Fruit fly (Drosophila melanogaster) whole organism, embryonic: ENCODE data around the gene CG34313.

ENCODE experiments used
- Aef1 ChIP-seq: fragments of 200-800 bp; sonication (Bioruptor generic); IDR thresholded peaks from 3 replicates; pipeline ENCODE4 v1.3.6; 2022; ENCODE audit warnings: missing biosample characterization, missing genetic modification characterization
- Atf6 ChIP-seq: fragments of 200-800 bp; sonication (Bioruptor generic); IDR thresholded peaks from 2 replicates; pipeline ENCODE4 v1.3.6; 2022; ENCODE audit warnings: missing biosample characterization, missing genetic modification characterization
- CG10147 ChIP-seq: fragments of 200-800 bp; sonication (Bioruptor generic); optimal IDR thresholded peaks from 2 replicates; lab custom pipeline; 2019; ENCODE audit warnings: missing biosample characterization, mild to moderate bottlenecking, missing genetic modification characterization, moderate library complexity
- CG10274 ChIP-seq: fragments of 200-800 bp; sonication (Bioruptor generic); optimal IDR thresholded peaks from 3 replicates; lab custom pipeline; 2017; ENCODE audit warnings: missing biosample characterization, mild to moderate bottlenecking, missing genetic modification characterization
- CG10462 ChIP-seq: fragments of 200-800 bp; sonication (Bioruptor generic); optimal IDR thresholded peaks from 2 replicates; lab custom pipeline; 2016; ENCODE audit warnings: missing biosample characterization, missing genetic modification characterization
- CG13894 ChIP-seq: fragments of 200-800 bp; sonication (Bioruptor generic); optimal IDR thresholded peaks from 3 replicates; lab custom pipeline; 2018; ENCODE audit warnings: missing biosample characterization, mild to moderate bottlenecking, missing genetic modification characterization, moderate library complexity
- CG14441 ChIP-seq: fragments of 200-800 bp; sonication (Bioruptor generic); IDR thresholded peaks from 2 replicates; pipeline ENCODE4 v1.3.6; 2022; ENCODE audit warnings: missing biosample characterization, missing genetic modification characterization
- CG15601 ChIP-seq: fragments of 200-800 bp; sonication (Bioruptor generic); optimal IDR thresholded peaks from 3 replicates; lab custom pipeline; 2019; ENCODE audit warnings: missing biosample characterization, mild to moderate bottlenecking, missing genetic modification characterization, moderate library complexity
- CG17186 ChIP-seq: fragments of 200-800 bp; sonication (Bioruptor generic); optimal IDR thresholded peaks from 3 replicates; lab custom pipeline; 2017; ENCODE audit warnings: missing biosample characterization, missing genetic modification reagents, missing genetic modification characterization
- CG17385 ChIP-seq: fragments of 200-800 bp; sonication (Bioruptor generic); optimal IDR thresholded peaks from 3 replicates; lab custom pipeline; 2018; ENCODE audit warnings: missing biosample characterization, mild to moderate bottlenecking, missing genetic modification characterization
- CG2875 ChIP-seq: fragments of 200-800 bp; sonication (Bioruptor generic); optimal IDR thresholded peaks from 2 replicates; lab custom pipeline; 2017; ENCODE audit warnings: missing biosample characterization, mild to moderate bottlenecking, missing genetic modification characterization, missing genetic modification reagents
- CG31224 ChIP-seq: fragments of 200-800 bp; sonication (Bioruptor generic); IDR thresholded peaks from 2 replicates; pipeline ENCODE4 v1.3.6; 2022; ENCODE audit warnings: missing biosample characterization, missing genetic modification characterization
- CG32772 ChIP-seq: fragments of 200-800 bp; sonication (Bioruptor generic); IDR thresholded peaks from 2 replicates; pipeline ENCODE4 v1.3.6; 2022; ENCODE audit warnings: missing biosample characterization, missing genetic modification characterization
- CG3281 ChIP-seq: fragments of 200-800 bp; sonication (Bioruptor generic); optimal IDR thresholded peaks from 3 replicates; lab custom pipeline; 2017; ENCODE audit warnings: missing biosample characterization, mild to moderate bottlenecking, missing genetic modification characterization
- CG34422 ChIP-seq: fragments of 200-800 bp; sonication (Bioruptor generic); IDR thresholded peaks from 3 replicates; pipeline ENCODE4 v1.3.6; 2022; ENCODE audit warnings: missing biosample characterization, missing genetic modification characterization
- CG3838 ChIP-seq: fragments of 200-800 bp; sonication (Bioruptor generic); optimal IDR thresholded peaks from 3 replicates; lab custom pipeline; 2016; ENCODE audit warnings: missing biosample characterization, missing genetic modification characterization
- CG3847 ChIP-seq: fragments of 200-800 bp; sonication (Bioruptor generic); IDR thresholded peaks from 2 replicates; pipeline ENCODE4 v1.3.6; 2022; ENCODE audit warnings: missing biosample characterization, missing genetic modification characterization
- CG4617 ChIP-seq: fragments of 200-800 bp; sonication (Bioruptor generic); optimal IDR thresholded peaks from 3 replicates; lab custom pipeline; 2016; ENCODE audit warnings: missing biosample characterization, missing genetic modification characterization, borderline replicate concordance
- CG4820 ChIP-seq: fragments of 200-800 bp; sonication (Bioruptor generic); optimal IDR thresholded peaks from 3 replicates; lab custom pipeline; 2016; ENCODE audit warnings: missing biosample characterization, missing genetic modification characterization
- CG6813 ChIP-seq: fragments of 200-800 bp; sonication (Bioruptor generic); optimal IDR thresholded peaks from 2 replicates; lab custom pipeline; 2017; ENCODE audit warnings: missing biosample characterization, missing genetic modification characterization, mild to moderate bottlenecking, moderate library complexity, missing genetic modification reagents
- CG7357 ChIP-seq: fragments of 200-800 bp; sonication (Bioruptor generic); IDR thresholded peaks from 3 replicates; pipeline ENCODE4 v1.3.6; 2022; ENCODE audit warnings: missing biosample characterization, missing genetic modification characterization
- CG7963 ChIP-seq: fragments of 200-800 bp; sonication (Bioruptor generic); IDR thresholded peaks from 3 replicates; pipeline ENCODE4 v1.3.6; 2022; ENCODE audit warnings: missing biosample characterization, missing genetic modification characterization; ENCODE audit not compliant: partially characterized antibody
- CG8290 ChIP-seq, 3 experiments: fragments of 200-800 bp; sonication (Bioruptor generic); optimal IDR thresholded peaks; 2 replicates each; lab custom pipeline; 2016 to 2019; ENCODE audit warnings: missing biosample characterization in 3 of 3, missing genetic modification characterization in 3 of 3, mild to moderate bottlenecking in 2 of 3, moderate library complexity in 1 of 3
- CTCF ChIP-seq: fragments of 200-800 bp; sonication (Bioruptor generic); optimal IDR thresholded peaks from 2 replicates; lab custom pipeline; 2017; ENCODE audit warnings: missing biosample characterization, mild to moderate bottlenecking, missing genetic modification characterization, moderate library complexity
- D19A ChIP-seq: fragments of 200-800 bp; optimal IDR thresholded peaks from 3 replicates; lab custom pipeline; 2019; ENCODE audit warnings: missing biosample characterization, mild to moderate bottlenecking, missing genetic modification characterization, moderate library complexity
- Doc3 ChIP-seq: fragments of 200-800 bp; sonication (Bioruptor generic); IDR thresholded peaks from 3 replicates; pipeline ENCODE4 v1.3.6; 2022; ENCODE audit warnings: missing biosample characterization, missing genetic modification characterization; ENCODE audit not compliant: partially characterized antibody
- Ets97D ChIP-seq: fragments of 200-800 bp; sonication (Bioruptor generic); optimal IDR thresholded peaks from 3 replicates; lab custom pipeline; 2016; ENCODE audit warnings: missing biosample characterization, missing genetic modification characterization
- Hmr ChIP-seq: fragments of 200-800 bp; sonication (Bioruptor generic); optimal IDR thresholded peaks from 3 replicates; lab custom pipeline; 2017; ENCODE audit warnings: mild to moderate bottlenecking, missing biosample characterization, missing genetic modification reagents, missing genetic modification characterization
- NC2β ChIP-seq: fragments of 200-800 bp; sonication (Bioruptor generic); optimal IDR thresholded peaks from 2 replicates; lab custom pipeline; 2016; ENCODE audit warnings: missing biosample characterization, missing genetic modification characterization
- NK7.1 ChIP-seq: fragments of 200-800 bp; sonication (Bioruptor generic); optimal IDR thresholded peaks from 3 replicates; lab custom pipeline; 2016; ENCODE audit warnings: missing biosample characterization, missing genetic modification characterization
- Poxn ChIP-seq: fragments of 200-800 bp; sonication (Bioruptor generic); IDR thresholded peaks from 2 replicates; pipeline ENCODE4 v1.3.6; 2022; ENCODE audit warnings: missing biosample characterization, missing genetic modification characterization
- Xrp1 ChIP-seq: fragments of 200-800 bp; sonication (Bioruptor generic); IDR thresholded peaks from 2 replicates; pipeline ENCODE4 v1.3.6; 2022; ENCODE audit warnings: missing biosample characterization, missing genetic modification characterization
- YL-1 ChIP-seq: fragments of 200-800 bp; sonication (Bioruptor generic); optimal IDR thresholded peaks from 3 replicates; lab custom pipeline; 2017; ENCODE audit warnings: missing biosample characterization, mild to moderate bottlenecking, missing genetic modification characterization
- bcd ChIP-seq: fragments of 200-800 bp; sonication (Bioruptor generic); optimal IDR thresholded peaks from 2 replicates; lab custom pipeline; 2017; ENCODE audit warnings: missing biosample characterization, mild to moderate bottlenecking, missing genetic modification characterization
- btn ChIP-seq: fragments of 200-800 bp; sonication (Bioruptor generic); optimal IDR thresholded peaks from 2 replicates; lab custom pipeline; 2016; ENCODE audit warnings: missing biosample characterization, missing genetic modification characterization
- dati ChIP-seq: fragments of 200-800 bp; sonication (Bioruptor generic); IDR thresholded peaks from 2 replicates; pipeline ENCODE4 v1.3.6; 2022; ENCODE audit warnings: missing biosample characterization, missing genetic modification characterization
- dpn ChIP-seq, 2 experiments: fragments of 200-800 bp; sonication (Bioruptor generic); optimal IDR thresholded peaks; 3 replicates each; lab custom pipeline; 2016; ENCODE audit warnings: missing biosample characterization in 2 of 2, missing genetic modification characterization in 2 of 2
- fd102C ChIP-seq: fragments of 200-800 bp; sonication (Bioruptor generic); optimal IDR thresholded peaks from 2 replicates; lab custom pipeline; 2018; ENCODE audit warnings: missing biosample characterization, mild to moderate bottlenecking, missing genetic modification characterization, moderate library complexity
- gt ChIP-seq: fragments of 200-800 bp; sonication (Bioruptor generic); IDR thresholded peaks from 2 replicates; pipeline ENCODE4 v1.3.6; 2022; ENCODE audit warnings: missing biosample characterization, missing genetic modification characterization
- hbn ChIP-seq: fragments of 200-800 bp; sonication (Bioruptor generic); IDR thresholded peaks from 2 replicates; pipeline ENCODE4 v1.3.6; 2022; ENCODE audit warnings: missing biosample characterization, missing genetic modification characterization; ENCODE audit not compliant: partially characterized antibody
- hth ChIP-seq: fragments of >200 bp; optimal IDR thresholded peaks from 2 replicates; lab custom pipeline; 2017; ENCODE audit warnings: inconsistent platforms
- kay ChIP-seq: fragments of 200-800 bp; sonication (Bioruptor generic); optimal IDR thresholded peaks from 2 replicates; lab custom pipeline; 2016; ENCODE audit warnings: missing biosample characterization, missing genetic modification characterization
- lbe ChIP-seq: fragments of 200-800 bp; sonication (Bioruptor generic); optimal IDR thresholded peaks from 2 replicates; lab custom pipeline; 2016; ENCODE audit warnings: missing biosample characterization, mild to moderate bottlenecking, missing genetic modification characterization
- luna ChIP-seq: fragments of 200-800 bp; sonication (Bioruptor generic); optimal IDR thresholded peaks from 2 replicates; lab custom pipeline; 2016; ENCODE audit warnings: missing biosample characterization, missing genetic modification characterization
- maf-S ChIP-seq: fragments of 200-800 bp; sonication (Bioruptor generic); optimal IDR thresholded peaks from 2 replicates; lab custom pipeline; 2016; ENCODE audit warnings: missing biosample characterization, missing genetic modification characterization
- nerfin-2 ChIP-seq: fragments of 200-800 bp; sonication (Bioruptor generic); IDR thresholded peaks from 2 replicates; pipeline ENCODE4 v1.3.6; 2022; ENCODE audit warnings: missing biosample characterization, missing genetic modification characterization; ENCODE audit not compliant: partially characterized antibody
- nmo ChIP-seq: fragments of 200-800 bp; sonication (Bioruptor generic); optimal IDR thresholded peaks from 2 replicates; lab custom pipeline; 2018; ENCODE audit warnings: missing biosample characterization, mild to moderate bottlenecking, missing genetic modification characterization, moderate library complexity
- onecut ChIP-seq: fragments of 200-800 bp; sonication (Bioruptor generic); IDR thresholded peaks from 2 replicates; pipeline ENCODE4 v1.3.6; 2022; ENCODE audit warnings: missing biosample characterization, missing genetic modification characterization
- prd ChIP-seq, 3 experiments: fragments of >200 bp in 2 of 3; fragments of 200-800 bp in 1 of 3; sonication (Bioruptor generic) in 1 of 3; optimal IDR thresholded peaks in 2 of 3; IDR thresholded peaks in 1 of 3; 2 replicates in 2 of 3; 3 replicates in 1 of 3; pipeline versions ENCODE4 v1.3.6 to Lab custom; 2017 to 2022; ENCODE audit warnings: missing biosample characterization in 1 of 3, missing genetic modification characterization in 1 of 3
- sens-2 ChIP-seq: fragments of 200-800 bp; sonication (Bioruptor generic); IDR thresholded peaks from 2 replicates; pipeline ENCODE4 v1.3.6; 2022; ENCODE audit warnings: missing biosample characterization, missing genetic modification characterization
- ttk ChIP-seq: fragments of 200-800 bp; sonication (Bioruptor generic); IDR thresholded peaks from 2 replicates; pipeline ENCODE4 v2.1.2; 2022; ENCODE audit warnings: missing biosample characterization, missing genetic modification characterization
- twi ChIP-seq: fragments of 200-800 bp; optimal IDR thresholded peaks from 2 replicates; lab custom pipeline; 2019; ENCODE audit warnings: missing biosample characterization, mild to moderate bottlenecking, missing genetic modification characterization, moderate library complexity

The CG34313 gene

DNA sequence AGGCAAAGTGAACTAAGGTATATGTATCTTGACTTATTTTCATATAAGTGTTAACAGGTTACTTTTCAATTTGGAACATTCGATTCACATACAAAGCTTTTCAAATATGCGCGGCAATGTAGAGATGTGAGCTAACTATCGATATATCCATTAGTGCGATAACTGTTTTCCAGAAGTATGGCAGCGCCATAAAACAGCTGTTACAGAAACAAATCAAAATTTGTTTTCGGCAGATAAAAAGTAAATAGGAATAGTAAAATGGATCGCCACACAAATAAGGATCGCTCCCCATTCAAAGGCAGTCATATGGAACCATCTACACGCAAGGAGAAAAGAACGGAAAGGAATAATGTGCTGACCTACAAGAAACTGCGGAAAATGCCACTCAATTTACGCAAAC, at the start of gene CG34313, which contains the start of the genes CG32832 and CG31743:
Gene CG34313 (plus strand): TSS at position 230 of the 400 bp plus-strand sequence.
Gene CG32832 (minus strand): TSS at position 3 of the 400 bp plus-strand sequence.
Gene CG31743 (plus strand): TSS at position 230 of the 400 bp plus-strand sequence.
- TF ChIP-seq CG6813: no peak
- TF ChIP-seq bcd (GFP tag; lab: Kevin White, UChicago): no peak
- peak; percentile 40 for TF ChIP-seq nmo (GFP tag; lab: Kevin White, UChicago)
- TF ChIP-seq nerfin-2 (GFP tag; lab: Robert Waterston, UW): no peak
- TF ChIP-seq btn (GFP tag; lab: Kevin White, UChicago): no peak
- no peak for TF ChIP-seq prd (optimal IDR thresholded peaks at IDR 0.05; lab: Kevin White, UChicago)
- TF ChIP-seq prd (GFP tag; IDR thresholded peaks at IDR 0.05; lab: Robert Waterston, UW): no peak
- no peak for TF ChIP-seq CG10462
- TF ChIP-seq CG17385 (GFP tag; lab: Kevin White, UChicago): no peak
- no peak for TF ChIP-seq CG10147 (GFP tag; lab: Kevin White, UChicago)
- TF ChIP-seq ttk (GFP tag; lab: Robert Waterston, UW): no peak
- no peak for TF ChIP-seq CG32772 (GFP tag; lab: Robert Waterston, UW)
- no peak for TF ChIP-seq NC2β
- TF ChIP-seq CG13894: no peak
- no peak for TF ChIP-seq CG34422 (GFP tag; lab: Robert Waterston, UW)
- no peak for TF ChIP-seq sens-2 (GFP tag; lab: Robert Waterston, UW)
- no peak for TF ChIP-seq Xrp1 (GFP tag; lab: Robert Waterston, UW)
- no peak for TF ChIP-seq CG7357
- TF ChIP-seq Hmr (GFP tag; lab: Kevin White, UChicago): no peak
- no peak for TF ChIP-seq hth
- peak; percentile 79 for TF ChIP-seq hbn
- TF ChIP-seq CG15601: no peak
- no peak for TF ChIP-seq kay
- TF ChIP-seq CG2875 (GFP tag; lab: Kevin White, UChicago): no peak
- TF ChIP-seq gt (GFP tag; lab: Robert Waterston, UW): no peak
- TF ChIP-seq CG3281 (GFP tag; lab: Kevin White, UChicago): no peak
- TF ChIP-seq CG31224: no peak
- no peak for TF ChIP-seq luna (GFP tag; lab: Kevin White, UChicago)
- TF ChIP-seq CTCF (GFP tag; lab: Kevin White, UChicago): peak; percentile 13
- TF ChIP-seq CG14441 (GFP tag; lab: Robert Waterston, UW): no peak
- no peak for TF ChIP-seq CG10274
- TF ChIP-seq CG7963: no peak
- no peak for TF ChIP-seq Aef1 (GFP tag; lab: Robert Waterston, UW)
- TF ChIP-seq Atf6 (GFP tag; lab: Robert Waterston, UW): no peak
- no peak for TF ChIP-seq CG3838
- no peak for TF ChIP-seq NK7.1 (GFP tag; lab: Kevin White, UChicago)
- TF ChIP-seq D19A (tag; lab: Kevin White, UChicago): no peak
- TF ChIP-seq Ets97D (GFP tag; lab: Kevin White, UChicago): peak; percentile 52
- TF ChIP-seq twi (tag; lab: Kevin White, UChicago): no peak
- no peak for TF ChIP-seq onecut (GFP tag; lab: Robert Waterston, UW)
- TF ChIP-seq dpn (GFP tag; optimal IDR thresholded peaks at IDR 0.05; lab: Kevin White, UChicago): no peak
- no peak for TF ChIP-seq Poxn (GFP tag; lab: Robert Waterston, UW)
- TF ChIP-seq CG4820 (GFP tag; lab: Kevin White, UChicago): no peak
- peak; percentile 65 for TF ChIP-seq CG4617 (GFP tag; lab: Kevin White, UChicago)
- no peak for TF ChIP-seq CG17186 (GFP tag; lab: Kevin White, UChicago)
- TF ChIP-seq CG3847: peak; percentile 34; the same call in 1 of the 2 replicates
- no peak for TF ChIP-seq fd102C (GFP tag; lab: Kevin White, UChicago)
- TF ChIP-seq lbe (GFP tag; lab: Kevin White, UChicago): no peak
- TF ChIP-seq maf-S (GFP tag; lab: Kevin White, UChicago): no peak
- TF ChIP-seq Doc3 (GFP tag; lab: Robert Waterston, UW): peak; percentile 78
- peak; percentile 12 for TF ChIP-seq YL-1
- TF ChIP-seq CG8290 (GFP tag; optimal IDR thresholded peaks at IDR 0.05; lab: Kevin White, UChicago): no peak
- TF ChIP-seq CG8290 (tag; optimal IDR thresholded peaks at IDR 0.05; lab: Kevin White, UChicago): no peak
- no peak for TF ChIP-seq dati (GFP tag; lab: Robert Waterston, UW)
